Fruit fly (Drosophila melanogaster) whole organism, wandering third instar larva: ENCODE measurements around the gene tok.
A peak's percentile ranks its signal among the peaks of the same experiment; 100 is the strongest.

Experiments used
- Abd-B ChIP-seq: fragments of >200 bp; optimal IDR thresholded peaks from 2 replicates; lab custom pipeline; 2017; ENCODE audit warnings: missing biosample characterization, missing genetic modification characterization
- CG9705 ChIP-seq: fragments of 200-800 bp; sonication (Bioruptor generic); optimal IDR thresholded peaks from 2 replicates; lab custom pipeline; 2018; ENCODE audit warnings: missing biosample characterization, mild to moderate bottlenecking, missing genetic modification characterization
- Dfd ChIP-seq: fragments of >200 bp; optimal IDR thresholded peaks from 2 replicates; lab custom pipeline; 2017; ENCODE audit warnings: missing biosample characterization, missing genetic modification characterization
- GATAd ChIP-seq: sonication (Bioruptor generic); optimal IDR thresholded peaks from 2 replicates; lab custom pipeline; 2016; ENCODE audit warnings: missing biosample characterization, missing genetic modification characterization
- Hr83 ChIP-seq: fragments of 200-300 bp; sonication (Bioruptor generic); optimal IDR thresholded peaks from 2 replicates; lab custom pipeline; 2016; ENCODE audit warnings: missing biosample characterization, mild to moderate bottlenecking, missing genetic modification characterization, moderate library complexity; ENCODE audit not compliant: poor library complexity, severe bottlenecking
- OdsH ChIP-seq: fragments of 200-800 bp; sonication (Bioruptor generic); optimal IDR thresholded peaks from 2 replicates; lab custom pipeline; 2016; ENCODE audit warnings: missing biosample characterization, mild to moderate bottlenecking, missing genetic modification characterization
- Sp1 ChIP-seq: fragments of 200-800 bp; sonication (Bioruptor generic); optimal IDR thresholded peaks from 3 replicates; lab custom pipeline; 2019; ENCODE audit warnings: missing biosample characterization, mild to moderate bottlenecking, missing genetic modification characterization, moderate library complexity
- brk ChIP-seq: fragments of 200-800 bp; sonication (Bioruptor generic); optimal IDR thresholded peaks from 2 replicates; lab custom pipeline; 2016; ENCODE audit warnings: missing biosample characterization, mild to moderate bottlenecking, missing genetic modification characterization
- dl ChIP-seq, 2 experiments: fragments of 175-275, 200-275 bp in 1 of 2; fragments of 200-275 bp in 1 of 2; sonication (Bioruptor generic); optimal IDR thresholded peaks; lab custom pipeline; 2018; ENCODE audit warnings: mild to moderate bottlenecking in 2 of 2, missing biosample characterization in 2 of 2, missing genetic modification characterization in 2 of 2, moderate library complexity in 2 of 2; ENCODE audit not compliant: partially characterized antibody in 2 of 2, insufficient read depth in 1 of 2
- dsf ChIP-seq: sonication (Bioruptor generic); optimal IDR thresholded peaks from 2 replicates; lab custom pipeline; 2016; ENCODE audit warnings: missing biosample characterization, missing genetic modification characterization, borderline replicate concordance
- ey ChIP-seq: fragments of 200-800 bp; sonication (Bioruptor generic); optimal IDR thresholded peaks from 2 replicates; lab custom pipeline; 2016; ENCODE audit warnings: missing biosample characterization, missing genetic modification characterization
- fru ChIP-seq: fragments of 200-800 bp; sonication (Bioruptor generic); optimal IDR thresholded peaks from 3 replicates; lab custom pipeline; 2016; ENCODE audit warnings: missing biosample characterization, mild to moderate bottlenecking, missing genetic modification characterization
- pan ChIP-seq: fragments of >200 bp; optimal IDR thresholded peaks from 2 replicates; lab custom pipeline; 2017
- psq ChIP-seq: fragments of 200-800 bp; sonication (Bioruptor generic); optimal IDR thresholded peaks from 3 replicates; lab custom pipeline; 2017; ENCODE audit warnings: missing biosample characterization, mild to moderate bottlenecking, missing genetic modification characterization, moderate library complexity
- rgr ChIP-seq: fragments of 200-800 bp; sonication (Bioruptor generic); optimal IDR thresholded peaks from 3 replicates; lab custom pipeline; 2016; ENCODE audit warnings: missing biosample characterization, mild to moderate bottlenecking, missing genetic modification characterization
- sage ChIP-seq: fragments of 200-800 bp; sonication (Bioruptor generic); optimal IDR thresholded peaks from 2 replicates; lab custom pipeline; 2016; ENCODE audit warnings: missing biosample characterization, mild to moderate bottlenecking, missing genetic modification characterization
- sv ChIP-seq: fragments of 200-800 bp; sonication (Bioruptor generic); optimal IDR thresholded peaks from 3 replicates; lab custom pipeline; 2016; ENCODE audit warnings: missing biosample characterization, missing genetic modification characterization
- tai ChIP-seq: sonication (Bioruptor generic); optimal IDR thresholded peaks from 2 replicates; lab custom pipeline; 2016; ENCODE audit warnings: missing biosample characterization, missing genetic modification characterization
- usp ChIP-seq: fragments of >200 bp; optimal IDR thresholded peaks from 2 replicates; lab custom pipeline; 2017; ENCODE audit warnings: missing biosample characterization, missing genetic modification characterization
- woc ChIP-seq: sonication (Bioruptor generic); optimal IDR thresholded peaks from 2 replicates; lab custom pipeline; 2016; ENCODE audit warnings: missing biosample characterization, mild to moderate bottlenecking, missing genetic modification characterization

The tok gene

DNA sequence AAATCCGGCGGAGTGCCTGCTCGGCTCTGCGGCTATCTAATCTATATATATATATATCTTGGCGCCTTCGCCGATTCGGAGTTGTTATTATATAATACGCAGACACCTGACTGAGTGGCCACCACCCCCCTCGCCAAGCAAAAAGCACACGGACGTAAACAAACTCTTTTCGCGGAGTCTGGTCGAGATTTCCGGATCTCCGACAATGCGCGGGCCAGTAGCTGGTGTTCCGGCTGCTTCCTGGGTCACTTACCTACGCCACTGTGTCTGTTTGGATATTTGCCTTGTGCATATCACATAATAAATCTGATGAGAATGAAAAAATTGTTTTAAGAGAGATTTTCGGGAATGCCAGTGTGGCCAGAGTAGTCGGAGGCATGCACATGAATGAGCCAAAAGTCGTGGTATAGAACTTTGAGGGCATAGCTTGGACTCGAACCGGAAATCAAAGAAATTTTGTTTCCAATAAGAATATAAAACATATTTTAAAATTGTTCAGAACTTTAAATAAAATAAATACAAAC, 67.6 kb downstream of the tok start, which contains the start of gene CG5805 (continued):
- TF ChIP-seq Hr83 (peak; percentile 34), dsf (GFP tag; lab: Kevin White, UChicago) (no peak), GATAd (no peak)
- TF ChIP-seq, all 38 proteins: peak for 17

DNA sequence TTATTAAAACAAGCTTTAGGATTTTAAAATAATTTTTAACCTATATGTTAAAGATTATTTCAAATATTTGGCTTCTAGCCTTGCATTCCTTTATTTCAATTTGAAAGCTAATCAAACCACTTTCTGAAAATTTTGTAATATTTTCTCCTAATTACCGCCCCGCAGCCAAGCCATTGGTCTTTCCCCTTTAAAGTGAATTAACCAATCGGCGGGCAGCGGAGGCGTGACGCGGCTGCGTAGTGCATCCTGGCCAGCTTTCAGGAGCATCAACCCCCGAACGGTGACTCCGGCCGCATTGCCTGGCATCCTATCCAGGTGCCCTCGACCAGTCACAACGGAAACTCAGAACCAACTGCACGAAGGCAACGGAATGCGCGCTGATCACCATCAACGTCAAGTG, 68.2 kb downstream of the tok start, which contains the start of gene Ets96B:
TSS of gene Ets96B (plus strand) at position 321 of the 400 bp plus-strand sequence.
- TF ChIP-seq brk (GFP tag; lab: Kevin White, UChicago), result no peak
- TF ChIP-seq fru (GFP tag; lab: Kevin White, UChicago), result no peak
- TF ChIP-seq CG9705 (GFP tag; lab: Kevin White, UChicago), result no peak
- TF ChIP-seq Abd-B (GFP tag; lab: Kevin White, UChicago), result no peak
- TF ChIP-seq tai, result no peak
- TF ChIP-seq Hr83, result no peak
- no peak for TF ChIP-seq dsf (GFP tag; lab: Kevin White, UChicago)
- TF ChIP-seq usp, result no peak
- no peak for TF ChIP-seq Sp1 (GFP tag; lab: Kevin White, UChicago)
- TF ChIP-seq OdsH (GFP tag; lab: Kevin White, UChicago), result no peak
- TF ChIP-seq Dfd (GFP tag; lab: Kevin White, UChicago), result no peak
- TF ChIP-seq ey (GFP tag; lab: Kevin White, UChicago), result no peak
- TF ChIP-seq psq (GFP tag; lab: Kevin White, UChicago), result no peak
- no peak for TF ChIP-seq pan (lab: Kevin White, UChicago)

DNA sequence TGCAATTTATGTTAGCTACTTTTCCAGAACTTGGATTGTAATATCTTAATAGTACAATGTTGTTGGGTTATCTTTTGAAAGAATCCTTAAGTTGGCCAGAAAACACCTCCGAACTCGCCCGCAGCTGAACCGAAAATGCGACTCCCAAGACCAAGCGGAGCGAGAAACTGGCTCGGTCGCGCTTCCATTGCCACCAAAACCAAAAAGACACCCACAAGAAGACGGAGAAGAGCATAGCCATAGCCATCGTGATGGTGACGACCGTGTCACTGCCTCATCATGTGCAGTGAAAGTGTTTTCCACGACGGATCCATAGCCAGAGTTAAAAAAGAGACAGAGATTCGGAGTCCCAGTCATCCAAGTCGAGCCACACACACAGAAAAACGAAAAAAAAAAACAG, 70.5 kb downstream of the tok start, which contains the start of gene CG13634:
TSS of gene CG13634 (minus strand) at position 101 of the 400 bp plus-strand sequence.
- TF ChIP-seq CG9705 (GFP tag; lab: Kevin White, UChicago) (no peak), sv (GFP tag; lab: Kevin White, UChicago) (no peak), OdsH (GFP tag; lab: Kevin White, UChicago) (no peak), GATAd (no peak), tai (no peak)
- TF ChIP-seq, all 38 proteins: peak for 0

DNA sequence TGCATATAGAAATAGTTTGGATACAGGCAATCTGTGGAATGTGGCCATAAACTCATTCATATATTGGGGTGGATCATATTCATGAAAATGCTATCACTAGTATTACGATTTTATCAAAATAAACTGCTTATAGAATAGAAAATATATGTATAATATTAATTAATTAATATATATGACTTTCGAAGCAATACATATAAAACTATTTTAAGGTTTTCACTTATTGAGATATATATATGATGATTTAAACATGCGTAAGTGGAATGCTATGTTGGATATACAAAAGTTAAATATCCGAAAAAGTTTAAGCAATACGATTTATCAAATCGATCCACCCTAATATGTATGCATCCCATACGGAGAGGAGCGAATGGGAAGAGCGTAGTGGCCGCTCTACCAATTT, 79.1 kb downstream of the tok start:
- no peak for TF ChIP-seq usp
- TF ChIP-seq sage (GFP tag; lab: Kevin White, UChicago), result no peak
- no peak for TF ChIP-seq tai
- no peak for TF ChIP-seq dl (GFP tag; optimal IDR thresholded peaks at IDR 0.05; lab: Kevin White, UChicago; ENCODE audit: insufficient read depth in 1 of 2, partially characterized antibody in 2 of 2)
- TF ChIP-seq pan (lab: Kevin White, UChicago), result no peak
- TF ChIP-seq OdsH (GFP tag; lab: Kevin White, UChicago), result no peak
- TF ChIP-seq woc (GFP tag; lab: Kevin White, UChicago), result no peak
- no peak for TF ChIP-seq CG9705 (GFP tag; lab: Kevin White, UChicago)
- TF ChIP-seq dsf (GFP tag; lab: Kevin White, UChicago), result no peak
- TF ChIP-seq Dfd (GFP tag; lab: Kevin White, UChicago), result no peak
- TF ChIP-seq Hr83, result no peak
- TF ChIP-seq Abd-B (GFP tag; lab: Kevin White, UChicago), result no peak
- TF ChIP-seq rgr (GFP tag; lab: Kevin White, UChicago), result no peak
- TF ChIP-seq psq (GFP tag; lab: Kevin White, UChicago), result no peak
- TF ChIP-seq sv (GFP tag; lab: Kevin White, UChicago), result no peak
- TF ChIP-seq, all 38 proteins: peak for 0
